Fruit fly (Drosophila melanogaster) Kc167 (cell line): Measurements from ENCODE around the gene Mst57Dc.

Experiments
- Myc ChIP-seq: fragments of >200 bp; optimal IDR thresholded peaks from 2 replicates; lab custom pipeline; 2017; ENCODE audit warnings: missing external identifiers
- h ChIP-seq: fragments of >200 bp; optimal IDR thresholded peaks from 3 replicates; lab custom pipeline; 2018; ENCODE audit warnings: missing external identifiers

DNA sequence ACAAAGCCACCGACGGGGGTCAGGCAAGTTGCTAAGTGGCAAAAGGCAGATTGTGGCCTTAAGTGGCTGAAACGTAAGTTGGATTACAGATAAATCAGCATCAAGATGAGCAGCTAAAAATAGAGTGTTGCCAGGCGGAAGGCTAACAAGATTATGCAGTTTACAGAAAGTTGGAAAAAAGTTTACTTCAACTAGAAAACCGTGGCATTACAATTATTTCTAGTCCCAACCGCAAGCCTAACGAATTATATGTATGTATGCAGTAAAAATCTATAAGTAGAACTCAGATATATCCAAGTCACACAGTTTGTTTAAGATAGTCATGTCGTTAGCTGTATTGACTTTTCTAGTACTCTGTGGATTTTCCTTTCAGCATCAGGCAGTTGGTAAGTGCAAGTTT, 23.4 kb downstream of the Mst57Dc start, which contains the start of gene BG642167:
- no peak for TF ChIP-seq h (lab: Kevin White, UChicago)
- TF ChIP-seq Myc (lab: Kevin White, UChicago), result no peak
